Fruit fly (Drosophila melanogaster): ENCODE results near the gene ppk5.

The ppk5 gene

DNA sequence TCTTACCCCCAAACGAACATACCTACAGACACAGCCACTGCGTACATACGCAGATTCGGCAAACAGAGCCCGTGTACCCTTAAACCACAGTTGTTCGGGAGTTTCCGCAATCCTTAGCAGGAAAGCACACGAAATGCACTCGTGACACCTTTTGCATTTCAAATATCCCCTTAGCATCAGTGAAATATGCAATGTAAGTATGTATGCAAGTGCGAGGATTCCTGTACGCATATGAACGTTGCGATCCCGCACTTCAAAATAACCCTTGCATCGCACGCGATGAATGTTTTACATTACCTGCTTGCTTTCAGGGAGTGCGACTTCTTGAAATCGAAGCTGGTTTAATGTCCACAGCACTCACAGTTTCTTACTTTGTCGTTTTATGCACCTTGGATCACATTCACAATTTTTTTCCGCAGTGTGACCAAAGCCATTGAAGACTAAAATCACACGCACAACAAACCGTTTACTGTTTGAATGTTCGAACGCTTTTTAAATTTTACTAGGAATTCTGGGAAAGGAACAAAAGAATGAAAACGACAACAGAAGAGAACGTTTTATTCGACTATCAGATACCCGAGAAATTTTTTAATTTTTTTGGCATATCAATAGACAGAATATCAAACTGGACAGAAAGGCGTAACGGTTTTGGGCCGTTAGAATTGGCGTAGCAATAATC, 1.1 kb upstream of the ppk5 start, which contains the start of gene Mkrn1 (continued):
- TF ChIP-seq ash1 (GFP tag; optimal IDR thresholded peaks at IDR 0.05) (no peak), mam (GFP tag; optimal IDR thresholded peaks at IDR 0.05) (no peak), CG14860 (GFP tag; IDR thresholded peaks at IDR 0.05; ENCODE audit: partially characterized antibody) (peak; percentile 97), CG14710 (tag; optimal IDR thresholded peaks at IDR 0.05) (peak; percentile 44), CG17361 (GFP tag; IDR thresholded peaks at IDR 0.05) (no peak; the same call in 2 of the 3 replicates), CG10209 (GFP tag; optimal IDR thresholded peaks at IDR 0.05) (no peak), CG43689 (GFP tag; IDR thresholded peaks at IDR 0.05) (no peak), nmo (GFP tag; optimal IDR thresholded peaks at IDR 0.05) (peak; percentile 33), slou (GFP tag; optimal IDR thresholded peaks at IDR 0.05) (no peak), D (optimal IDR thresholded peaks at IDR 0.05) (peak; percentile 67), D (GFP tag; optimal IDR thresholded peaks at IDR 0.05) (no peak), Lhr (GFP tag; optimal IDR thresholded peaks at IDR 0.05) (peak; percentile 70), dysf (GFP tag; IDR thresholded peaks at IDR 0.05) (no peak), CG12219 (GFP tag; optimal IDR thresholded peaks at IDR 0.05) (no peak), BEAF-32 (GFP tag; optimal IDR thresholded peaks at IDR 0.05) (peak; percentile 53), CHES-1-like (GFP tag; optimal IDR thresholded peaks at IDR 0.05) (peak; percentile 31), amos (GFP tag; IDR thresholded peaks at IDR 0.05; ENCODE audit: partially characterized antibody) (peak; percentile 54; the same call in 1 of the 2 replicates), MESR4 (GFP tag; optimal IDR thresholded peaks at IDR 0.05) (peak; percentile 97), MTF-1 (GFP tag; optimal IDR thresholded peaks at IDR 0.05; ENCODE audit: borderline replicate concordance) (no peak), CG16813 (GFP tag; IDR thresholded peaks at IDR 0.05; ENCODE audit: partially characterized antibody) (peak; percentile 94), CG9727 (GFP tag; optimal IDR thresholded peaks at IDR 0.05) (no peak), wek (GFP tag; optimal IDR thresholded peaks at IDR 0.05) (peak; percentile 1), phol (tag; optimal IDR thresholded peaks at IDR 0.05) (peak; percentile 13), NFAT (GFP tag; IDR thresholded peaks at IDR 0.05) (no peak), Awh (GFP tag; IDR thresholded peaks at IDR 0.05) (no peak), CG8281 (tag; optimal IDR thresholded peaks at IDR 0.05) (no peak), Sin3A (optimal IDR thresholded peaks at IDR 0.05) (peak; percentile 26), mld (GFP tag; IDR thresholded peaks at IDR 0.05; ENCODE audit: partially characterized antibody) (peak; percentile 78), CG32767 (GFP tag; IDR thresholded peaks at IDR 0.05) (no peak), chinmo (GFP tag; IDR thresholded peaks at IDR 0.05; ENCODE audit: partially characterized antibody) (0 out of 4 replicates have a peak, but pooled peaks have one; percentile 71), Ets65A (GFP tag) (peak; percentile 34), Vsx1 (GFP tag; optimal IDR thresholded peaks at IDR 0.05) (no peak), hb (GFP tag; IDR thresholded peaks at IDR 0.05; ENCODE audit: partially characterized antibody) (peak; percentile 90), salm (tag; optimal IDR thresholded peaks at IDR 0.05) (no peak), HmgZ (tag; optimal IDR thresholded peaks at IDR 0.05) (peak; percentile 36), bbx (GFP tag; IDR thresholded peaks at IDR 0.05; ENCODE audit: partially characterized antibody) (peak; percentile 77), CG8290 (GFP tag; optimal IDR thresholded peaks at IDR 0.05) (peak; percentile 80), CG8290 (tag; optimal IDR thresholded peaks at IDR 0.05) (no peak), row (GFP tag; IDR thresholded peaks at IDR 0.05) (peak; percentile 52; the same call in 2 of the 3 replicates), tna (GFP tag; IDR thresholded peaks at IDR 0.05; ENCODE audit: partially characterized antibody) (peak; percentile 94), CTCF (GFP tag; optimal IDR thresholded peaks at IDR 0.05) (peak; percentile 12), caup (GFP tag; optimal IDR thresholded peaks at IDR 0.05; ENCODE audit: severe bottlenecking) (no peak), CG1603 (tag; optimal IDR thresholded peaks at IDR 0.05) (peak; percentile 94), CG2712 (tag; optimal IDR thresholded peaks at IDR 0.05) (peak; percentile 65), gfzf (GFP tag; optimal IDR thresholded peaks at IDR 0.05) (peak; percentile 91), Gug (GFP tag; IDR thresholded peaks at IDR 0.05) (no peak), pzg (GFP tag; optimal IDR thresholded peaks at IDR 0.05) (peak; percentile 72), CG12659 (GFP tag; optimal IDR thresholded peaks at IDR 0.05) (peak; percentile 35), CG10267 (tag; optimal IDR thresholded peaks at IDR 0.05) (peak; percentile 47)

Data from whole organism, embryonic.